Fruit fly (Drosophila melanogaster): Measurements from ENCODE around the gene TrpRS-m.

- TF ChIP-seq Sox14 (GFP tag; optimal IDR thresholded peaks at IDR 0.05) = no peak
- TF ChIP-seq ss (GFP tag; optimal IDR thresholded peaks at IDR 0.05) = no peak
- TF ChIP-seq fd59A (GFP tag; optimal IDR thresholded peaks at IDR 0.05) = no peak
- no peak for TF ChIP-seq CG1621 (tag; optimal IDR thresholded peaks at IDR 0.05)
- no peak for TF ChIP-seq Lpt (GFP tag; optimal IDR thresholded peaks at IDR 0.05)
- no peak for TF ChIP-seq CG11294 (GFP tag; IDR thresholded peaks at IDR 0.05)
- TF ChIP-seq fd85E (GFP tag; optimal IDR thresholded peaks at IDR 0.05) = no peak
- no peak for TF ChIP-seq Met (GFP tag; optimal IDR thresholded peaks at IDR 0.05)
- no peak for TF ChIP-seq CG6854 (GFP tag; optimal IDR thresholded peaks at IDR 0.05)
- TF ChIP-seq achi (GFP tag; optimal IDR thresholded peaks at IDR 0.05) = no peak
- TF ChIP-seq spab (GFP tag; optimal IDR thresholded peaks at IDR 0.05) = no peak
- TF ChIP-seq Hr4 (GFP tag; optimal IDR thresholded peaks at IDR 0.05) = no peak
These were observed 47.4 kb upstream of the TrpRS-m start, which contains the start of gene NUCB1 for dm6 chr3L:17802107-17802506.

All from whole organism, prepupa.